Fruit fly (Drosophila melanogaster): ENCODE data around the gene CG33282.

- TF ChIP-seq fkh (GFP tag; optimal IDR thresholded peaks at IDR 0.05): peak; percentile 72
- TF ChIP-seq Sox15 (GFP tag; optimal IDR thresholded peaks at IDR 0.05): peak; percentile 78
- TF ChIP-seq CG15336 (GFP tag; IDR thresholded peaks at IDR 0.05): peak; percentile 59
- peak; percentile 60; the same call in 1 of the 2 replicates for TF ChIP-seq CG11294 (GFP tag; IDR thresholded peaks at IDR 0.05)
- TF ChIP-seq CG6808 (GFP tag; optimal IDR thresholded peaks at IDR 0.05): no peak
- TF ChIP-seq Blimp-1 (GFP tag; optimal IDR thresholded peaks at IDR 0.05): no peak
- TF ChIP-seq Lpt (GFP tag; optimal IDR thresholded peaks at IDR 0.05): peak; percentile 53
- peak; percentile 19 for TF ChIP-seq CG8632 (GFP tag; optimal IDR thresholded peaks at IDR 0.05)
- TF ChIP-seq eg (GFP tag; IDR thresholded peaks at IDR 0.05): peak; percentile 61; the same call in 1 of the 3 replicates
- no peak for TF ChIP-seq CG16779 (tag; optimal IDR thresholded peaks at IDR 0.05)
These were observed 49.0 kb downstream of the CG33282 start, which contains the start of the genes CG9662 and Ptpa for dm6 chr2L:3376684-3377086.
